Worm (Caenorhabditis elegans) whole organism, late embryonic: ENCODE data around the gene flp-11.
A peak's percentile ranks its signal among the peaks of the same experiment; 100 is the strongest.

Source experiments
- C08G9.2 ChIP-seq: sonication (generic microtip); optimal IDR thresholded peaks from 2 replicates; lab custom pipeline; 2016; ENCODE audit warnings: mild to moderate bottlenecking, missing genetic modification characterization, moderate library complexity, missing compliant biosample characterization
- F13H6.1 ChIP-seq: sonication (generic microtip); optimal IDR thresholded peaks from 2 replicates; lab custom pipeline; 2016; ENCODE audit warnings: missing genetic modification characterization, missing compliant biosample characterization
- ceh-18 ChIP-seq: sonication (generic microtip); optimal IDR thresholded peaks from 2 replicates; lab custom pipeline; 2016; ENCODE audit warnings: missing genetic modification characterization, missing compliant biosample characterization
- ceh-19 ChIP-seq: fragments of 200-800 bp; sonication (Bioruptor generic); optimal IDR thresholded peaks from 2 replicates; lab custom pipeline; 2018; ENCODE audit warnings: mild to moderate bottlenecking, missing genetic modification characterization, missing compliant biosample characterization
- ceh-2 ChIP-seq: sonication (generic microtip); optimal IDR thresholded peaks from 2 replicates; lab custom pipeline; 2016; ENCODE audit warnings: missing genotype, missing genetic modification characterization, missing compliant biosample characterization
- ceh-22 ChIP-seq: sonication (generic microtip); optimal IDR thresholded peaks from 2 replicates; lab custom pipeline; 2017; ENCODE audit warnings: missing biosample characterization, missing genetic modification characterization
- ceh-24 ChIP-seq: sonication (generic microtip); optimal IDR thresholded peaks from 2 replicates; lab custom pipeline; 2016; ENCODE audit warnings: mild to moderate bottlenecking, missing genetic modification characterization, missing compliant biosample characterization
- ceh-31 ChIP-seq: sonication (generic microtip); optimal IDR thresholded peaks from 2 replicates; lab custom pipeline; 2016; ENCODE audit warnings: missing genetic modification characterization, missing compliant biosample characterization
- ceh-34 ChIP-seq: sonication (generic microtip); optimal IDR thresholded peaks from 2 replicates; lab custom pipeline; 2016; ENCODE audit warnings: mild to moderate bottlenecking, missing genetic modification characterization, missing compliant biosample characterization
- ceh-48 ChIP-seq: sonication (generic microtip); optimal IDR thresholded peaks from 2 replicates; lab custom pipeline; 2016; ENCODE audit warnings: missing genetic modification characterization, inconsistent platforms, missing compliant biosample characterization
- ceh-6 ChIP-seq: fragments of 200-800 bp; sonication (Bioruptor generic); optimal IDR thresholded peaks from 2 replicates; lab custom pipeline; 2018; ENCODE audit warnings: mild to moderate bottlenecking, missing genetic modification characterization, missing compliant biosample characterization
- ceh-9 ChIP-seq: sonication (generic microtip); optimal IDR thresholded peaks from 2 replicates; lab custom pipeline; 2016; ENCODE audit warnings: mild to moderate bottlenecking, missing genetic modification characterization, inconsistent platforms, missing compliant biosample characterization
- che-1 ChIP-seq: sonication (generic microtip); optimal IDR thresholded peaks from 2 replicates; lab custom pipeline; 2016; ENCODE audit warnings: mild to moderate bottlenecking, missing genetic modification characterization, missing compliant biosample characterization
- dve-1 ChIP-seq: sonication (generic microtip); optimal IDR thresholded peaks from 2 replicates; lab custom pipeline; 2017; ENCODE audit warnings: antibody characterized with exemption, mild to moderate bottlenecking, missing genetic modification characterization, missing compliant biosample characterization
- elt-2 ChIP-seq: sonication (generic microtip); optimal IDR thresholded peaks from 2 replicates; lab custom pipeline; 2016; ENCODE audit warnings: missing genetic modification reagents, missing genetic modification characterization, missing compliant biosample characterization
- gmeb-2 ChIP-seq: sonication (generic microtip); optimal IDR thresholded peaks from 2 replicates; lab custom pipeline; 2016; ENCODE audit warnings: missing genetic modification characterization, inconsistent platforms, missing compliant biosample characterization
- hlh-13 ChIP-seq: fragments of 200-800 bp; sonication (Bioruptor generic); optimal IDR thresholded peaks from 2 replicates; lab custom pipeline; 2018; ENCODE audit warnings: mild to moderate bottlenecking, missing genetic modification characterization, missing compliant biosample characterization
- hlh-30 ChIP-seq: sonication (generic microtip); optimal IDR thresholded peaks from 2 replicates; lab custom pipeline; 2017; ENCODE audit warnings: antibody characterized with exemption, missing genetic modification characterization, missing compliant biosample characterization; ENCODE audit not compliant: insufficient read depth
- hlh-6 ChIP-seq: sonication (generic microtip); optimal IDR thresholded peaks from 2 replicates; lab custom pipeline; 2016; ENCODE audit warnings: missing genotype, missing genetic modification characterization, missing compliant biosample characterization
- mec-3 ChIP-seq: sonication (generic microtip); optimal IDR thresholded peaks from 2 replicates; lab custom pipeline; 2016; ENCODE audit warnings: borderline replicate concordance, missing genetic modification characterization, missing compliant biosample characterization
- nfya-1 ChIP-seq: sonication (generic microtip); optimal IDR thresholded peaks from 2 replicates; lab custom pipeline; 2017; ENCODE audit warnings: missing genetic modification characterization, mild to moderate bottlenecking, missing compliant biosample characterization, antibody characterized with exemption, moderate library complexity
- odd-2 ChIP-seq: sonication (generic microtip); optimal IDR thresholded peaks from 2 replicates; lab custom pipeline; 2017; ENCODE audit warnings: antibody characterized with exemption, mild to moderate bottlenecking, missing genetic modification characterization, missing compliant biosample characterization
- pat-9 ChIP-seq: fragments of 200-800 bp; sonication (Bioruptor generic); optimal IDR thresholded peaks from 2 replicates; lab custom pipeline; 2018; ENCODE audit warnings: mild to moderate bottlenecking, missing genetic modification characterization, moderate library complexity, missing compliant biosample characterization
- rnt-1 ChIP-seq: sonication (generic microtip); optimal IDR thresholded peaks from 2 replicates; lab custom pipeline; 2016; ENCODE audit warnings: missing genetic modification characterization, missing compliant biosample characterization
- sdc-2 ChIP-seq: sonication (generic microtip); optimal IDR thresholded peaks from 2 replicates; lab custom pipeline; 2016; ENCODE audit warnings: missing genotype, missing genetic modification characterization, missing compliant biosample characterization
- sox-4 ChIP-seq: sonication (generic microtip); optimal IDR thresholded peaks from 2 replicates; lab custom pipeline; 2017; ENCODE audit warnings: mild to moderate bottlenecking, missing genetic modification characterization, inconsistent platforms, missing compliant biosample characterization
- tbx-2 ChIP-seq: sonication (generic microtip); optimal IDR thresholded peaks from 2 replicates; lab custom pipeline; 2016; ENCODE audit warnings: missing genetic modification characterization, missing compliant biosample characterization
- unc-42 ChIP-seq: sonication (generic microtip); optimal IDR thresholded peaks from 2 replicates; lab custom pipeline; 2016; ENCODE audit warnings: missing genotype, missing genetic modification characterization, missing compliant biosample characterization
- unc-55 ChIP-seq: sonication (generic microtip); optimal IDR thresholded peaks from 2 replicates; lab custom pipeline; 2017; ENCODE audit warnings: missing biosample characterization, missing genetic modification reagents, missing genetic modification characterization
- unc-86 ChIP-seq: sonication (generic microtip); optimal IDR thresholded peaks from 2 replicates; lab custom pipeline; 2016; ENCODE audit warnings: missing genetic modification characterization, missing compliant biosample characterization
- zip-5 ChIP-seq: sonication (generic microtip); optimal IDR thresholded peaks from 2 replicates; lab custom pipeline; 2016; ENCODE audit warnings: missing genetic modification characterization, missing compliant biosample characterization
- ztf-16 ChIP-seq: sonication (generic microtip); optimal IDR thresholded peaks from 2 replicates; lab custom pipeline; 2017; ENCODE audit warnings: missing genetic modification characterization, missing compliant biosample characterization

The flp-11 gene

ce11 chrX:4649097-4649496, 28.8 kb downstream of the flp-11 start, which contains the start of gene ent-5 (continued):
- no peak for TF ChIP-seq gmeb-2 (tag; lab: Kevin White, UChicago)
- no peak for TF ChIP-seq odd-2 (tag; lab: Kevin White, UChicago)
- TF ChIP-seq sox-4 = no peak

- TF ChIP-seq F13H6.1 (tag; lab: Kevin White, UChicago) (no peak), unc-55 (no peak)
Observed at ce11 chrX:4647104-4647503, 30.8 kb downstream of the flp-11 start, which contains the start of gene C46C11.4. TSS of gene C46C11.4 (minus strand) at chrX:4647204.

- no peak for TF ChIP-seq hlh-13
- TF ChIP-seq ceh-24 = no peak
- no peak for TF ChIP-seq odd-2 (tag; lab: Kevin White, UChicago)
- no peak for TF ChIP-seq unc-86 (tag; lab: Kevin White, UChicago)
- TF ChIP-seq ceh-19 (GFP tag; lab: Kevin White, UChicago) = no peak
- TF ChIP-seq elt-2 (tag; lab: Kevin White, UChicago) = no peak
- no peak for TF ChIP-seq ztf-16
- TF ChIP-seq zip-5 (tag; lab: Kevin White, UChicago) = no peak
- no peak for TF ChIP-seq che-1 (tag; lab: Kevin White, UChicago)
- TF ChIP-seq ceh-9 (tag; lab: Kevin White, UChicago) = no peak
- TF ChIP-seq mec-3 (tag; lab: Kevin White, UChicago) = no peak
- TF ChIP-seq pat-9 (tag; lab: Kevin White, UChicago) = no peak
- TF ChIP-seq ceh-2 (tag; lab: Kevin White, UChicago) = no peak
Observed at ce11 chrX:4636821-4637220, 41.1 kb downstream of the flp-11 start, which contains the start of gene hosl-1. TSS of gene hosl-1 (plus strand) at chrX:4637121.

- TF ChIP-seq gmeb-2 (tag; lab: Kevin White, UChicago) = no peak
- no peak for TF ChIP-seq unc-55
- no peak for TF ChIP-seq ceh-48 (tag; lab: Kevin White, UChicago)
- no peak for TF ChIP-seq ceh-6 (GFP tag; lab: Kevin White, UChicago)
- TF ChIP-seq ceh-31 (tag; lab: Kevin White, UChicago) = no peak
- no peak for TF ChIP-seq hlh-6 (tag; lab: Kevin White, UChicago)
Observed at ce11 chrX:4636143-4636542, 41.8 kb downstream of the flp-11 start.

- peak; percentile 78 for TF ChIP-seq hlh-30 (tag; lab: Kevin White, UChicago)
- TF ChIP-seq dve-1 (tag; lab: Kevin White, UChicago) = no peak
- peak; percentile 9 for TF ChIP-seq C08G9.2
- peak; percentile 48 for TF ChIP-seq ceh-18 (tag; lab: Kevin White, UChicago)
- peak; percentile 37 for TF ChIP-seq ceh-31 (tag; lab: Kevin White, UChicago)
- peak; percentile 44 for TF ChIP-seq sdc-2
- TF ChIP-seq ceh-34 (tag; lab: Kevin White, UChicago) = peak; percentile 22
- TF ChIP-seq ceh-48 (tag; lab: Kevin White, UChicago) = no peak
- TF ChIP-seq ceh-6 (GFP tag; lab: Kevin White, UChicago) = no peak
- peak; percentile 21 for TF ChIP-seq ceh-2 (tag; lab: Kevin White, UChicago)
- TF ChIP-seq nfya-1 (tag; lab: Kevin White, UChicago) = peak; percentile 41
- no peak for TF ChIP-seq ceh-22 (tag; lab: Kevin White, UChicago)
- peak; percentile 68 for TF ChIP-seq unc-55
- TF ChIP-seq sox-4 = no peak
- peak; percentile 33 for TF ChIP-seq rnt-1 (tag; lab: Kevin White, UChicago)
- TF ChIP-seq tbx-2 (tag; lab: Kevin White, UChicago) = peak; percentile 40
- no peak for TF ChIP-seq odd-2 (tag; lab: Kevin White, UChicago)
- TF ChIP-seq unc-42 = peak; percentile 29
- TF ChIP-seq, all 69 proteins: peak for 12
Observed at ce11 chrX:4635643-4636042, 42.3 kb downstream of the flp-11 start.
